Worm (Caenorhabditis elegans) whole organism, young adult: ENCODE data around the gene K11H12.9.
A peak's percentile ranks its signal among the peaks of the same experiment; 100 is the strongest.

ENCODE experiments used
- B0035.1 ChIP-seq: sonication (generic microtip); optimal IDR thresholded peaks from 2 replicates; lab custom pipeline; 2016; ENCODE audit warnings: missing genetic modification characterization, mild to moderate bottlenecking, missing compliant biosample characterization, missing genotype, missing genetic modification reagents
- C06A6.2 ChIP-seq: fragments of 200-800 bp; sonication (Bioruptor generic); conservative IDR thresholded peaks from 2 replicates; pipeline ENCODE4 v1.3.6; 2022; ENCODE audit warnings: missing genetic modification characterization, missing compliant biosample characterization
- D2030.7 ChIP-seq: fragments of 200-800 bp; sonication (Bioruptor generic); IDR thresholded peaks from 2 replicates; pipeline ENCODE4 v1.3.6; 2022; ENCODE audit warnings: missing genetic modification reagents, missing genetic modification characterization, missing compliant biosample characterization
- F10E7.11 ChIP-seq: sonication (generic microtip); optimal IDR thresholded peaks from 2 replicates; lab custom pipeline; 2017; ENCODE audit warnings: mild to moderate bottlenecking, missing genetic modification characterization, moderate library complexity, missing compliant biosample characterization
- F22D6.2 ChIP-seq: sonication (generic microtip); optimal IDR thresholded peaks from 2 replicates; lab custom pipeline; 2016; ENCODE audit warnings: mild to moderate bottlenecking, missing genetic modification characterization, missing compliant biosample characterization
- K11D2.4 ChIP-seq: fragments of 200-800 bp; sonication (Bioruptor generic); IDR thresholded peaks from 2 replicates; pipeline ENCODE4 v1.3.6; 2022; ENCODE audit warnings: missing genetic modification reagents, missing genetic modification characterization, missing compliant biosample characterization
- K12H6.12 ChIP-seq: fragments of 200-800 bp; sonication (Bioruptor generic); optimal IDR thresholded peaks from 2 replicates; lab custom pipeline; 2018; ENCODE audit warnings: mild to moderate bottlenecking, missing genetic modification characterization, missing compliant biosample characterization
- T07F8.4 ChIP-seq: sonication (generic microtip); optimal IDR thresholded peaks from 2 replicates; lab custom pipeline; 2016; ENCODE audit warnings: mild to moderate bottlenecking, missing genetic modification characterization, moderate library complexity, missing compliant biosample characterization
- T26A5.8 ChIP-seq: sonication (generic microtip); optimal IDR thresholded peaks from 2 replicates; lab custom pipeline; 2016; ENCODE audit warnings: missing genetic modification characterization, missing compliant biosample characterization
- Y79H2A.3 ChIP-seq: fragments of 200-800 bp; sonication (Bioruptor generic); conservative IDR thresholded peaks from 2 replicates; pipeline ENCODE4 v1.3.6; 2022; ENCODE audit warnings: missing genetic modification reagents, missing genetic modification characterization, missing compliant biosample characterization
- Y95B8A.8 ChIP-seq: fragments of 200-800 bp; sonication (Bioruptor generic); IDR thresholded peaks from 2 replicates; pipeline ENCODE4 v1.3.6; 2022; ENCODE audit warnings: missing genetic modification reagents, missing genetic modification characterization, missing compliant biosample characterization
- ZK185.1 ChIP-seq: sonication (generic microtip); optimal IDR thresholded peaks from 2 replicates; lab custom pipeline; 2016; ENCODE audit warnings: mild to moderate bottlenecking, missing genetic modification characterization, missing compliant biosample characterization; ENCODE audit not compliant: poor library complexity, severe bottlenecking
- atf-7 ChIP-seq: sonication (generic microtip); optimal IDR thresholded peaks from 2 replicates; lab custom pipeline; 2017; ENCODE audit warnings: mild to moderate bottlenecking, missing genetic modification characterization, missing compliant biosample characterization
- attf-5 ChIP-seq: fragments of 200-800 bp; sonication (Bioruptor generic); optimal IDR thresholded peaks from 2 replicates; lab custom pipeline; 2018; ENCODE audit warnings: mild to moderate bottlenecking, missing genetic modification characterization, missing compliant biosample characterization
- attf-6 ChIP-seq: fragments of 200-800 bp; sonication (Bioruptor generic); IDR thresholded peaks from 2 replicates; pipeline ENCODE4 v1.3.6; 2022; ENCODE audit warnings: missing genetic modification reagents, missing genetic modification characterization, missing compliant biosample characterization
- bed-2 ChIP-seq: fragments of 200-800 bp; sonication (Bioruptor generic); IDR thresholded peaks from 2 replicates; pipeline ENCODE4 v1.3.6; 2022; ENCODE audit warnings: missing genetic modification reagents, missing genetic modification characterization, missing compliant biosample characterization
- cebp-1 ChIP-seq, 2 experiments: fragments of 200-800 bp in 1 of 2; sonication (Bioruptor generic) in 1 of 2; sonication (generic microtip) in 1 of 2; IDR thresholded peaks in 1 of 2; optimal IDR thresholded peaks in 1 of 2; 2 replicates each; pipeline versions ENCODE4 v1.3.6 to Lab custom; 2017 to 2022; ENCODE audit warnings: missing compliant biosample characterization in 2 of 2, missing genetic modification characterization in 2 of 2, mild to moderate bottlenecking in 1 of 2, missing genetic modification reagents in 1 of 2, moderate library complexity in 1 of 2
- ceh-40 ChIP-seq: fragments of 200-800 bp; sonication (Bioruptor generic); IDR thresholded peaks from 2 replicates; pipeline ENCODE4 v1.3.6; 2022; ENCODE audit warnings: missing genetic modification characterization, missing compliant biosample characterization
- ceh-58 ChIP-seq: fragments of 200-800 bp; sonication (Bioruptor generic); IDR thresholded peaks from 2 replicates; pipeline ENCODE4 v1.3.6; 2022; ENCODE audit warnings: missing genetic modification characterization, missing compliant biosample characterization
- ceh-79 ChIP-seq: sonication (generic microtip); optimal IDR thresholded peaks from 2 replicates; lab custom pipeline; 2017; ENCODE audit warnings: mild to moderate bottlenecking, missing genetic modification characterization, missing compliant biosample characterization
- egl-18 ChIP-seq: fragments of 200-800 bp; sonication (Bioruptor generic); IDR thresholded peaks from 2 replicates; pipeline ENCODE4 v1.3.6; 2022; ENCODE audit warnings: missing genetic modification reagents, missing genetic modification characterization, missing compliant biosample characterization
- egrh-3 ChIP-seq: fragments of 200-800 bp; sonication (Bioruptor generic); IDR thresholded peaks from 2 replicates; pipeline ENCODE4 v1.3.6; 2022; ENCODE audit warnings: missing genetic modification reagents, missing genetic modification characterization, missing compliant biosample characterization
- ekl-4 ChIP-seq: fragments of 200-800 bp; sonication (Bioruptor generic); IDR thresholded peaks from 2 replicates; pipeline ENCODE4 v1.3.6; 2022; ENCODE audit warnings: missing genetic modification reagents, missing genetic modification characterization, missing compliant biosample characterization
- him-1 ChIP-seq: sonication (generic microtip); optimal IDR thresholded peaks from 2 replicates; lab custom pipeline; 2016; ENCODE audit warnings: missing genotype, missing genetic modification reagents, missing genetic modification characterization, missing compliant biosample characterization
- hlh-26 ChIP-seq: fragments of 200-800 bp; sonication (Bioruptor generic); conservative IDR thresholded peaks from 2 replicates; pipeline ENCODE4 v1.3.6; 2022; ENCODE audit warnings: missing genetic modification reagents, missing genetic modification characterization, missing compliant biosample characterization
- lag-1 ChIP-seq: fragments of 200-800 bp; sonication (Bioruptor generic); IDR thresholded peaks from 2 replicates; pipeline ENCODE4 v1.3.6; 2022; ENCODE audit warnings: missing genetic modification reagents, missing genetic modification characterization, missing compliant biosample characterization
- lin-54 ChIP-seq: fragments of 200-800 bp; sonication (Bioruptor generic); optimal IDR thresholded peaks from 2 replicates; lab custom pipeline; 2018; ENCODE audit warnings: mild to moderate bottlenecking, missing genetic modification characterization, missing compliant biosample characterization
- lir-1 ChIP-seq: fragments of 200-800 bp; sonication (Bioruptor generic); conservative IDR thresholded peaks from 2 replicates; pipeline ENCODE4 v1.3.6; 2022; ENCODE audit warnings: missing genetic modification reagents, missing genetic modification characterization, missing compliant biosample characterization
- lsl-1 ChIP-seq: fragments of 200-800 bp; sonication (Bioruptor generic); optimal IDR thresholded peaks from 2 replicates; lab custom pipeline; 2018; ENCODE audit warnings: mild to moderate bottlenecking, missing genetic modification characterization, moderate library complexity, missing compliant biosample characterization
- madf-6 ChIP-seq: fragments of 200-800 bp; sonication (Bioruptor generic); IDR thresholded peaks from 2 replicates; pipeline ENCODE4 v1.3.6; 2022; ENCODE audit warnings: missing genetic modification reagents, missing genetic modification characterization, missing compliant biosample characterization
- mes-4 ChIP-seq: sonication (generic microtip); optimal IDR thresholded peaks from 2 replicates; lab custom pipeline; 2016; ENCODE audit warnings: missing genotype, missing genetic modification characterization, missing compliant biosample characterization
- mxl-1 ChIP-seq: sonication (generic microtip); optimal IDR thresholded peaks from 2 replicates; lab custom pipeline; 2016; ENCODE audit warnings: missing genetic modification characterization, missing compliant biosample characterization
- nhr-120 ChIP-seq: fragments of 200-800 bp; sonication (Bioruptor generic); IDR thresholded peaks from 2 replicates; pipeline ENCODE4 v1.3.6; 2022; ENCODE audit warnings: missing genetic modification characterization, missing compliant biosample characterization
- nhr-27 ChIP-seq: fragments of 200-800 bp; sonication (Bioruptor generic); optimal IDR thresholded peaks from 2 replicates; lab custom pipeline; 2018; ENCODE audit warnings: mild to moderate bottlenecking, missing genetic modification characterization, moderate library complexity, missing compliant biosample characterization
- pbrm-1 ChIP-seq: fragments of 200-800 bp; sonication (Bioruptor generic); IDR thresholded peaks from 2 replicates; pipeline ENCODE4 v1.3.6; 2022; ENCODE audit warnings: missing genetic modification reagents, missing genetic modification characterization, missing compliant biosample characterization
- repo-1 ChIP-seq: sonication (generic microtip); optimal IDR thresholded peaks from 2 replicates; lab custom pipeline; 2017; ENCODE audit warnings: mild to moderate bottlenecking, missing genetic modification characterization, missing compliant biosample characterization
- sptf-2 ChIP-seq: fragments of 200-800 bp; sonication (Bioruptor generic); optimal IDR thresholded peaks from 2 replicates; lab custom pipeline; 2018; ENCODE audit warnings: mild to moderate bottlenecking, missing genetic modification characterization, missing compliant biosample characterization
- tlf-1 ChIP-seq: fragments of 200-800 bp; sonication (Bioruptor generic); optimal IDR thresholded peaks from 2 replicates; lab custom pipeline; 2018; ENCODE audit warnings: mild to moderate bottlenecking, missing genetic modification characterization, missing compliant biosample characterization
- zfh-2 ChIP-seq: fragments of 200-800 bp; sonication (Bioruptor generic); conservative IDR thresholded peaks from 2 replicates; pipeline ENCODE4 v1.3.6; 2022; ENCODE audit warnings: missing genetic modification reagents, missing genetic modification characterization, missing compliant biosample characterization
- ztf-25 ChIP-seq: fragments of 200-800 bp; sonication (Bioruptor generic); IDR thresholded peaks from 2 replicates; pipeline ENCODE4 v1.3.6; 2022; ENCODE audit warnings: missing genetic modification reagents, missing genetic modification characterization, missing compliant biosample characterization
- ztf-28 ChIP-seq: fragments of 200-800 bp; sonication (Bioruptor generic); IDR thresholded peaks from 2 replicates; pipeline ENCODE4 v1.3.6; 2022; ENCODE audit warnings: missing genetic modification reagents, missing genetic modification characterization, missing compliant biosample characterization
- ztf-6 ChIP-seq: fragments of 200-800 bp; sonication (Bioruptor generic); IDR thresholded peaks from 2 replicates; pipeline ENCODE4 v1.3.6; 2022; ENCODE audit warnings: missing genetic modification reagents, missing genetic modification characterization, missing compliant biosample characterization

K11H12.9 gene

ce11 chrIV:682726-683340 lies 33.4 kb downstream of the K11H12.9 start (continued):
- peak; percentile 65; the same call in 1 of the 2 replicates for TF ChIP-seq K11D2.4 (GFP tag; lab: Robert Waterston, UW)
- TF ChIP-seq mxl-1 = peak; percentile 86
- peak; percentile 51 for TF ChIP-seq lin-54 (GFP tag; lab: Kevin White, UChicago)
- TF ChIP-seq nhr-27 (tag; lab: Kevin White, UChicago) = peak; percentile 24
- TF ChIP-seq him-1 = peak; percentile 80
- peak; percentile 6 for TF ChIP-seq B0035.1 (tag; lab: Kevin White, UChicago)
- peak; percentile 44; the same call in 1 of the 2 replicates for TF ChIP-seq madf-6 (GFP tag; lab: Robert Waterston, UW)
- peak; percentile 33 for TF ChIP-seq lsl-1
- no peak for TF ChIP-seq mes-4 (tag; lab: Kevin White, UChicago)
- TF ChIP-seq nhr-120 (GFP tag; lab: Robert Waterston, UW) = no peak
- no peak for TF ChIP-seq bed-2 (GFP tag; lab: Robert Waterston, UW)
- TF ChIP-seq T07F8.4 = peak; percentile 78
- peak; percentile 49 for TF ChIP-seq K12H6.12 (tag; lab: Kevin White, UChicago)
- TF ChIP-seq tlf-1 = peak; percentile 48
- TF ChIP-seq pbrm-1 (GFP tag; lab: Robert Waterston, UW) = peak; percentile 77
- TF ChIP-seq zfh-2 = peak; percentile 62
- TF ChIP-seq hlh-26 (GFP tag; lab: Robert Waterston, UW) = no peak
- TF ChIP-seq ZK185.1 (tag; lab: Kevin White, UChicago) = peak; percentile 63
- peak; percentile 60 for TF ChIP-seq egrh-3 (GFP tag; lab: Robert Waterston, UW)
- peak; percentile 29 for TF ChIP-seq T26A5.8 (tag; lab: Kevin White, UChicago)
- no peak for TF ChIP-seq ceh-58
- peak; percentile 74 for TF ChIP-seq D2030.7 (GFP tag; lab: Robert Waterston, UW)
- peak; percentile 60; the same call in 1 of the 2 replicates for TF ChIP-seq lir-1 (GFP tag; lab: Robert Waterston, UW)
- 0 out of 2 replicates have a peak, but pooled peaks have one; percentile 51 for TF ChIP-seq ztf-28 (GFP tag; lab: Robert Waterston, UW)
- TF ChIP-seq ceh-79 = peak; percentile 66
- TF ChIP-seq ztf-6 (GFP tag; lab: Robert Waterston, UW) = peak; percentile 79
- TF ChIP-seq ekl-4 (GFP tag; lab: Robert Waterston, UW) = peak; percentile 80
- TF ChIP-seq lag-1 (GFP tag; lab: Robert Waterston, UW) = no peak
- TF ChIP-seq ceh-40 (GFP tag; lab: Robert Waterston, UW) = peak; percentile 20; the same call in 1 of the 2 replicates
- 0 out of 2 replicates have a peak, but pooled peaks have one; percentile 24 for TF ChIP-seq cebp-1 (GFP tag; IDR thresholded peaks at IDR 0.05; lab: Robert Waterston, UW)
- no peak for TF ChIP-seq cebp-1 (tag; optimal IDR thresholded peaks at IDR 0.05; lab: Kevin White, UChicago)
- no peak for TF ChIP-seq egl-18 (GFP tag; lab: Robert Waterston, UW)
- TF ChIP-seq C06A6.2 (GFP tag; lab: Robert Waterston, UW) = 0 out of 2 replicates have a peak, but pooled peaks have one; percentile 42
- peak; percentile 57 for TF ChIP-seq atf-7 (tag; lab: Kevin White, UChicago)
- TF ChIP-seq F10E7.11 = no peak
- TF ChIP-seq F22D6.2 (tag; lab: Kevin White, UChicago) = peak; percentile 20
- no peak for TF ChIP-seq sptf-2 (GFP tag; lab: Kevin White, UChicago)
- TF ChIP-seq Y79H2A.3 (GFP tag; lab: Robert Waterston, UW) = no peak
- TF ChIP-seq ztf-25 = peak; percentile 85
- TF ChIP-seq Y95B8A.8 (GFP tag; lab: Robert Waterston, UW) = 0 out of 2 replicates have a peak, but pooled peaks have one; percentile 63
- peak; percentile 74 for TF ChIP-seq attf-5 (GFP tag; lab: Kevin White, UChicago)
- TF ChIP-seq repo-1 (tag; lab: Kevin White, UChicago) = peak; percentile 63
- TF ChIP-seq attf-6 (GFP tag; lab: Robert Waterston, UW) = 0 out of 2 replicates have a peak, but pooled peaks have one; percentile 25
